Fruit fly (Drosophila melanogaster) whole organism, embryonic: ENCODE results near the gene CG13898.

Source experiments
- Ada2b ChIP-seq: fragments of 200-800 bp; sonication (Bioruptor generic); IDR thresholded peaks from 2 replicates; pipeline ENCODE4 v1.3.6; 2022; ENCODE audit warnings: missing biosample characterization, missing genetic modification characterization
- Bdp1 ChIP-seq: fragments of 200-800 bp; sonication (Bioruptor generic); optimal IDR thresholded peaks from 3 replicates; lab custom pipeline; 2016; ENCODE audit warnings: missing biosample characterization, missing genetic modification characterization
- BtbVII ChIP-seq: fragments of 200-800 bp; sonication (Bioruptor generic); optimal IDR thresholded peaks from 3 replicates; lab custom pipeline; 2017; ENCODE audit warnings: missing biosample characterization, mild to moderate bottlenecking, missing genetic modification characterization
- CG11093 ChIP-seq: fragments of 200-800 bp; sonication (Bioruptor generic); IDR thresholded peaks from 3 replicates; pipeline ENCODE4 v1.3.6; 2022; ENCODE audit warnings: missing biosample characterization, missing genetic modification characterization
- CG11504 ChIP-seq: fragments of 200-800 bp; sonication (Bioruptor generic); optimal IDR thresholded peaks from 3 replicates; lab custom pipeline; 2019; ENCODE audit warnings: missing biosample characterization, mild to moderate bottlenecking, missing genetic modification characterization, moderate library complexity
- CG13424 ChIP-seq: fragments of 200-800 bp; sonication (Bioruptor generic); optimal IDR thresholded peaks from 2 replicates; lab custom pipeline; 2019; ENCODE audit warnings: missing biosample characterization, mild to moderate bottlenecking, missing genetic modification characterization, moderate library complexity
- CG14014 ChIP-seq: fragments of 200-800 bp; sonication (Bioruptor generic); IDR thresholded peaks from 2 replicates; pipeline ENCODE4 v1.3.6; 2022; ENCODE audit warnings: missing biosample characterization, missing genetic modification characterization
- CG14441 ChIP-seq: fragments of 200-800 bp; sonication (Bioruptor generic); IDR thresholded peaks from 2 replicates; pipeline ENCODE4 v1.3.6; 2022; ENCODE audit warnings: missing biosample characterization, missing genetic modification characterization
- CG17802 ChIP-seq: fragments of 200-800 bp; sonication (Bioruptor generic); optimal IDR thresholded peaks from 2 replicates; lab custom pipeline; 2018; ENCODE audit warnings: missing biosample characterization, mild to moderate bottlenecking, missing genetic modification characterization, moderate library complexity
- CG1832 ChIP-seq: fragments of 200-800 bp; sonication (Bioruptor generic); optimal IDR thresholded peaks from 2 replicates; lab custom pipeline; 2017; ENCODE audit warnings: missing biosample characterization, mild to moderate bottlenecking, missing genetic modification characterization, inconsistent platforms
- CG18476 ChIP-seq: fragments of 200-800 bp; sonication (Bioruptor generic); optimal IDR thresholded peaks from 2 replicates; lab custom pipeline; 2016; ENCODE audit warnings: missing biosample characterization, mild to moderate bottlenecking, missing genetic modification characterization
- CG18619 ChIP-seq: fragments of 200-800 bp; sonication (Bioruptor generic); optimal IDR thresholded peaks from 3 replicates; lab custom pipeline; 2017; ENCODE audit warnings: missing biosample characterization, mild to moderate bottlenecking, missing genetic modification characterization
- CG2199 ChIP-seq: fragments of 200-800 bp; sonication (Bioruptor generic); IDR thresholded peaks from 3 replicates; pipeline ENCODE4 v1.3.6; 2022; ENCODE audit warnings: missing biosample characterization, missing genetic modification characterization
- CG2202 ChIP-seq: fragments of 200-800 bp; sonication (Bioruptor generic); optimal IDR thresholded peaks from 2 replicates; lab custom pipeline; 2018; ENCODE audit warnings: missing biosample characterization, mild to moderate bottlenecking, missing genetic modification characterization
- CG30403 ChIP-seq: fragments of 200-800 bp; sonication (Bioruptor generic); optimal IDR thresholded peaks from 3 replicates; lab custom pipeline; 2016; ENCODE audit warnings: missing biosample characterization, missing genetic modification characterization
- CG31388 ChIP-seq: fragments of 200-800 bp; sonication (Bioruptor generic); optimal IDR thresholded peaks from 2 replicates; lab custom pipeline; 2016; ENCODE audit warnings: missing biosample characterization, missing genetic modification characterization
- CG31441 ChIP-seq: fragments of 200-800 bp; sonication (Bioruptor generic); IDR thresholded peaks from 2 replicates; pipeline ENCODE4 v1.3.6; 2022; ENCODE audit warnings: missing biosample characterization, missing genetic modification characterization
- CG32532 ChIP-seq: fragments of 200-800 bp; sonication (Bioruptor generic); IDR thresholded peaks from 2 replicates; pipeline ENCODE4 v1.3.6; 2022; ENCODE audit warnings: missing biosample characterization, missing genetic modification characterization
- CG33557 ChIP-seq: fragments of 200-800 bp; sonication (Bioruptor generic); optimal IDR thresholded peaks from 2 replicates; lab custom pipeline; 2019; ENCODE audit warnings: missing biosample characterization, mild to moderate bottlenecking, missing genetic modification characterization, moderate library complexity
- CG4404 ChIP-seq: fragments of 200-800 bp; sonication (Bioruptor generic); IDR thresholded peaks from 2 replicates; pipeline ENCODE4 v1.3.6; 2022; ENCODE audit warnings: missing biosample characterization, missing genetic modification characterization
- CG5245 ChIP-seq: fragments of 200-800 bp; sonication (Bioruptor generic); optimal IDR thresholded peaks from 3 replicates; lab custom pipeline; 2016; ENCODE audit warnings: missing biosample characterization, missing genetic modification characterization
- CG6654 ChIP-seq: fragments of 200-800 bp; sonication (Bioruptor generic); optimal IDR thresholded peaks from 2 replicates; lab custom pipeline; 2017; ENCODE audit warnings: missing biosample characterization, mild to moderate bottlenecking, missing genetic modification characterization
- CG6791 ChIP-seq: fragments of 200-800 bp; sonication (Bioruptor generic); IDR thresholded peaks from 3 replicates; pipeline ENCODE4 v1.3.6; 2022; ENCODE audit warnings: missing biosample characterization, missing genetic modification characterization; ENCODE audit not compliant: partially characterized antibody
- CG7271 ChIP-seq: fragments of 200-800 bp; sonication (Bioruptor generic); optimal IDR thresholded peaks from 2 replicates; lab custom pipeline; 2018; ENCODE audit warnings: missing biosample characterization, mild to moderate bottlenecking, missing genetic modification characterization, moderate library complexity
- CG7357 ChIP-seq: fragments of 200-800 bp; sonication (Bioruptor generic); IDR thresholded peaks from 3 replicates; pipeline ENCODE4 v1.3.6; 2022; ENCODE audit warnings: missing biosample characterization, missing genetic modification characterization
- CG9437 ChIP-seq: fragments of 200-800 bp; sonication (Bioruptor generic); optimal IDR thresholded peaks from 2 replicates; lab custom pipeline; 2018; ENCODE audit warnings: missing biosample characterization, mild to moderate bottlenecking, missing genetic modification characterization
- D19B ChIP-seq: fragments of 200-800 bp; sonication (Bioruptor generic); optimal IDR thresholded peaks from 2 replicates; lab custom pipeline; 2017; ENCODE audit warnings: missing biosample characterization, mild to moderate bottlenecking, missing genetic modification characterization
- Dll ChIP-seq: fragments of 200-800 bp; sonication (Bioruptor generic); IDR thresholded peaks from 4 replicates; pipeline ENCODE4 v1.3.6; 2022; ENCODE audit warnings: missing biosample characterization, missing genetic modification characterization; ENCODE audit not compliant: partially characterized antibody
- Doc3 ChIP-seq: fragments of 200-800 bp; sonication (Bioruptor generic); IDR thresholded peaks from 3 replicates; pipeline ENCODE4 v1.3.6; 2022; ENCODE audit warnings: missing biosample characterization, missing genetic modification characterization; ENCODE audit not compliant: partially characterized antibody
- E2f2 ChIP-seq: fragments of 200-800 bp; sonication (Bioruptor generic); IDR thresholded peaks from 2 replicates; pipeline ENCODE4 v1.3.6; 2022; ENCODE audit warnings: missing biosample characterization, missing genetic modification characterization
- Ets97D ChIP-seq: fragments of 200-800 bp; sonication (Bioruptor generic); optimal IDR thresholded peaks from 3 replicates; lab custom pipeline; 2016; ENCODE audit warnings: missing biosample characterization, missing genetic modification characterization
- HmgD ChIP-seq: fragments of 200-800 bp; sonication (Bioruptor generic); optimal IDR thresholded peaks from 3 replicates; lab custom pipeline; 2016; ENCODE audit warnings: missing biosample characterization, missing genetic modification characterization
- Jarid2 ChIP-seq: fragments of 200-800 bp; sonication (Bioruptor generic); optimal IDR thresholded peaks from 3 replicates; lab custom pipeline; 2017; ENCODE audit warnings: mild to moderate bottlenecking, missing biosample characterization, missing genetic modification reagents, missing genetic modification characterization
- Mrtf ChIP-seq: fragments of 200-800 bp; sonication (Bioruptor generic); IDR thresholded peaks from 3 replicates; pipeline ENCODE4 v1.3.6; 2022; ENCODE audit warnings: missing biosample characterization, missing genetic modification characterization
- Poxn ChIP-seq: fragments of 200-800 bp; sonication (Bioruptor generic); IDR thresholded peaks from 2 replicates; pipeline ENCODE4 v1.3.6; 2022; ENCODE audit warnings: missing biosample characterization, missing genetic modification characterization
- Six4 ChIP-seq: fragments of 200-800 bp; sonication (Bioruptor generic); optimal IDR thresholded peaks from 2 replicates; lab custom pipeline; 2016; ENCODE audit warnings: missing biosample characterization, missing genetic modification characterization
- Sox100B ChIP-seq: fragments of 200-800 bp; sonication (Bioruptor generic); optimal IDR thresholded peaks from 3 replicates; lab custom pipeline; 2018; ENCODE audit warnings: missing biosample characterization, mild to moderate bottlenecking, missing genetic modification characterization
- ato ChIP-seq: fragments of 200-800 bp; sonication (Bioruptor generic); IDR thresholded peaks from 2 replicates; pipeline ENCODE4 v1.3.6; 2022; ENCODE audit warnings: missing biosample characterization, missing genetic modification characterization; ENCODE audit not compliant: partially characterized antibody
- btn ChIP-seq: fragments of 200-800 bp; sonication (Bioruptor generic); optimal IDR thresholded peaks from 2 replicates; lab custom pipeline; 2016; ENCODE audit warnings: missing biosample characterization, missing genetic modification characterization
- fd102C ChIP-seq: fragments of 200-800 bp; sonication (Bioruptor generic); optimal IDR thresholded peaks from 2 replicates; lab custom pipeline; 2018; ENCODE audit warnings: missing biosample characterization, mild to moderate bottlenecking, missing genetic modification characterization, moderate library complexity
- lilli ChIP-seq: fragments of 200-800 bp; sonication (Bioruptor generic); optimal IDR thresholded peaks from 3 replicates; lab custom pipeline; 2016; ENCODE audit warnings: missing biosample characterization, missing genetic modification characterization
- maf-S ChIP-seq: fragments of 200-800 bp; sonication (Bioruptor generic); optimal IDR thresholded peaks from 2 replicates; lab custom pipeline; 2016; ENCODE audit warnings: missing biosample characterization, missing genetic modification characterization
- p53 ChIP-seq: fragments of 200-800 bp; sonication (Bioruptor generic); optimal IDR thresholded peaks from 2 replicates; lab custom pipeline; 2016; ENCODE audit warnings: missing biosample characterization, missing genetic modification characterization
- row ChIP-seq: fragments of 200-800 bp; sonication (Bioruptor generic); IDR thresholded peaks from 3 replicates; pipeline ENCODE4 v1.3.6; 2022; ENCODE audit warnings: missing biosample characterization, missing genetic modification characterization
- slp2 ChIP-seq: fragments of 200-800 bp; sonication (Bioruptor generic); optimal IDR thresholded peaks from 2 replicates; lab custom pipeline; 2016; ENCODE audit warnings: missing biosample characterization, missing genetic modification characterization
- twi ChIP-seq: fragments of 200-800 bp; optimal IDR thresholded peaks from 2 replicates; lab custom pipeline; 2019; ENCODE audit warnings: missing biosample characterization, mild to moderate bottlenecking, missing genetic modification characterization, moderate library complexity
- vnd ChIP-seq: fragments of 200-800 bp; sonication (Bioruptor generic); IDR thresholded peaks from 3 replicates; pipeline ENCODE4 v1.3.6; 2022; ENCODE audit warnings: missing biosample characterization, missing genetic modification characterization; ENCODE audit not compliant: partially characterized antibody
- wor ChIP-seq: fragments of 200-800 bp; sonication (Bioruptor generic); IDR thresholded peaks from 2 replicates; pipeline ENCODE4 v1.3.6; 2022; ENCODE audit warnings: missing biosample characterization, missing genetic modification characterization
- yki ChIP-seq: fragments of >200 bp; optimal IDR thresholded peaks from 3 replicates; lab custom pipeline; 2018

The CG13898 gene

DNA sequence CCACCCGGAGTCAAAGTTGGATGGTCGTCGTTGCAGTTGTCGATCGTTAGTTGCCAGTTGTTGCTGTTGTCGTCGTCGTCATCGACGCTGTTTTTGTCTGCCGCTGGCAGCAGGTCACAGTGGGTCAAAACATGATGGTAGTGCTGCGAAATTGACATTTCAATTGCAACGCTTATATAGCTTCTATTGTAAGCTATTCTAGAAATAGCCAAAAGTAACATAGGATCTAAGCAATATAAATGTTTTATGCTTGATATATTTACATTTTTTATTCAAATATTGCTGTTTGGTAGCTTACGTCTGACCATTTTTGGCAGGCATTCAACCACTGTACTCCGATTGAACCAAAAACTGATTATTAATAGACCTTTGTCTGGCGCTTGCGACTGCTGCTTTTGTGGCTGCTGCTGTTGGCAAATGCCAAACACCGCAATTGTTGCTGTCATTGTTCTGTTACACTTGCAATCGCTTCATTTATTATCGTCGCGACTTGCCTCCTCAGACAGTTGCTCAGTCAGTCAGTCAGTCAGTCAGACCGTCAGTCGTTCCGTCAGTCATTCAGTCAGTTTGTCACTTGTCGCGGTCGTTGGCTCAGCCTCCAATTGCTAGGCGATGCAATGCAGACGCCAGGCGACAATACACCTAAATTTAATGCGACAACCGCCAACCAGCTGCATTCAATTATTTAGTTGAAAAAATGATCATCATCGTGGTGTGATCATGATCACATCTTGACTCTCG is 12.4 kb downstream of the CG13898 start (continued):
- TF ChIP-seq vnd (GFP tag; lab: Robert Waterston, UW) (peak; percentile 66; the same call in 2 of the 3 replicates), CG11093 (GFP tag; lab: Robert Waterston, UW) (peak; percentile 57; the same call in 1 of the 3 replicates), CG7357 (GFP tag; lab: Robert Waterston, UW) (peak; percentile 43; the same call in 1 of the 3 replicates), CG1832 (GFP tag; lab: Kevin White, UChicago) (no peak), Ada2b (GFP tag; lab: Robert Waterston, UW) (peak; percentile 41), fd102C (GFP tag; lab: Kevin White, UChicago) (no peak), row (GFP tag; lab: Robert Waterston, UW) (peak; percentile 91), yki (lab: Kevin White, UChicago) (no peak), CG18476 (GFP tag; lab: Kevin White, UChicago) (no peak), CG11504 (tag; lab: Kevin White, UChicago) (peak; percentile 77), CG13424 (tag; lab: Kevin White, UChicago) (peak; percentile 67), Dll (GFP tag; lab: Robert Waterston, UW) (peak; percentile 43; the same call in 1 of the 4 replicates), CG17802 (tag; lab: Kevin White, UChicago) (no peak), CG5245 (peak; percentile 16), CG31388 (GFP tag; lab: Kevin White, UChicago) (no peak), slp2 (GFP tag; lab: Kevin White, UChicago) (peak; percentile 54), CG14014 (GFP tag; lab: Robert Waterston, UW) (peak; percentile 57; the same call in 1 of the 2 replicates), Ets97D (no peak), Mrtf (GFP tag; lab: Robert Waterston, UW) (0 out of 3 replicates have a peak, but pooled peaks have one; percentile 45), lilli (GFP tag; lab: Kevin White, UChicago) (peak; percentile 40), CG33557 (GFP tag; lab: Kevin White, UChicago) (peak; percentile 52), HmgD (GFP tag; lab: Kevin White, UChicago) (no peak), D19B (peak; percentile 3), ato (GFP tag; lab: Robert Waterston, UW) (no peak), Poxn (no peak), CG9437 (GFP tag; lab: Kevin White, UChicago) (peak; percentile 47), CG14441 (GFP tag; lab: Robert Waterston, UW) (peak; percentile 42; the same call in 1 of the 2 replicates), Bdp1 (GFP tag; lab: Kevin White, UChicago) (no peak), CG32532 (GFP tag; lab: Robert Waterston, UW) (peak; percentile 41; the same call in 1 of the 2 replicates), twi (tag; lab: Kevin White, UChicago) (peak; percentile 7), Jarid2 (peak; percentile 29), p53 (no peak), wor (GFP tag; lab: Robert Waterston, UW) (peak; percentile 47; the same call in 1 of the 2 replicates), E2f2 (0 out of 2 replicates have a peak, but pooled peaks have one; percentile 38), Doc3 (GFP tag; lab: Robert Waterston, UW) (0 out of 3 replicates have a peak, but pooled peaks have one; percentile 16), btn (no peak), CG2202 (tag; lab: Kevin White, UChicago) (peak; percentile 42), CG31441 (GFP tag; lab: Robert Waterston, UW) (peak; percentile 80), CG7271 (tag; lab: Kevin White, UChicago) (peak; percentile 41), CG4404 (GFP tag; lab: Robert Waterston, UW) (0 out of 2 replicates have a peak, but pooled peaks have one; percentile 31), BtbVII (GFP tag; lab: Kevin White, UChicago) (peak; percentile 53), CG18619 (GFP tag; lab: Kevin White, UChicago) (peak; percentile 33), CG6654 (GFP tag; lab: Kevin White, UChicago) (peak; percentile 28), Sox100B (GFP tag; lab: Kevin White, UChicago) (peak; percentile 67), CG6791 (peak; percentile 65; the same call in 2 of the 3 replicates), CG2199 (GFP tag; lab: Robert Waterston, UW) (peak; percentile 40; the same call in 1 of the 3 replicates), Six4 (GFP tag; lab: Kevin White, UChicago) (peak; percentile 21), maf-S (no peak), CG30403 (peak; percentile 60)
